Worm (Caenorhabditis elegans): ENCODE data around the gene glit-1.

ce11 chrX:4718114-4718513 lies 6.0 kb downstream of the glit-1 start:
- TF ChIP-seq zag-1 (tag; optimal IDR thresholded peaks at IDR 0.05): no peak
- no peak for TF ChIP-seq elt-2 (tag; optimal IDR thresholded peaks at IDR 0.05)
- no peak for TF ChIP-seq aly-2 (tag; optimal IDR thresholded peaks at IDR 0.05)
- TF ChIP-seq pha-4 (tag; optimal IDR thresholded peaks at IDR 0.05): no peak
- no peak for TF ChIP-seq elt-1 (tag; optimal IDR thresholded peaks at IDR 0.05)
- TF ChIP-seq sea-2 (GFP tag; optimal IDR thresholded peaks at IDR 0.05): no peak
- TF ChIP-seq nhr-28 (tag; optimal IDR thresholded peaks at IDR 0.05): no peak
- no peak for TF ChIP-seq skn-1 (tag; optimal IDR thresholded peaks at IDR 0.05)
- TF ChIP-seq nhr-77 (tag; optimal IDR thresholded peaks at IDR 0.05): no peak
- TF ChIP-seq ama-1 (optimal IDR thresholded peaks at IDR 0.05): no peak
- no peak for TF ChIP-seq elt-3 (tag; optimal IDR thresholded peaks at IDR 0.05)
